Worm (Caenorhabditis elegans): ENCODE data around the gene C17B7.8.

C17B7.8 gene

ce11 chrV:3315308-3315707, 8.8 kb downstream of the C17B7.8 start, which contains the start of gene arrd-19 (continued):
- TF ChIP-seq lir-3 (tag; optimal IDR thresholded peaks at IDR 0.05) (no peak), unc-130 (GFP tag; optimal IDR thresholded peaks at IDR 0.05) (no peak), lin-38 (GFP tag; IDR thresholded peaks at IDR 0.05) (no peak), aly-2 (tag; optimal IDR thresholded peaks at IDR 0.05) (no peak), gei-8 (GFP tag; optimal IDR thresholded peaks at IDR 0.05) (no peak), dmd-6 (GFP tag; IDR thresholded peaks at IDR 0.05) (peak; percentile 92), nhr-25 (tag; optimal IDR thresholded peaks at IDR 0.05; ENCODE audit: borderline replicate concordance, insufficient read depth) (peak; percentile 53), daf-19 (GFP tag; conservative IDR thresholded peaks at IDR 0.05) (no peak), ces-1 (GFP tag; optimal IDR thresholded peaks at IDR 0.05) (no peak), arid-1 (GFP tag; conservative IDR thresholded peaks at IDR 0.05) (peak; percentile 67; the same call in 1 of the 2 replicates), Y5F2A.4 (GFP tag; optimal IDR thresholded peaks at IDR 0.05) (no peak), T26A8.4 (GFP tag; IDR thresholded peaks at IDR 0.05) (no peak), ceh-28 (tag; optimal IDR thresholded peaks at IDR 0.05) (no peak), egl-27 (tag; optimal IDR thresholded peaks at IDR 0.05) (no peak), lin-29 (GFP tag; IDR thresholded peaks at IDR 0.05) (peak; percentile 58; the same call in 1 of the 2 replicates), egl-43 (GFP tag; IDR thresholded peaks at IDR 0.05) (no peak; the same call in 1 of the 2 replicates), lin-15B (tag; optimal IDR thresholded peaks at IDR 0.05) (no peak), F26F4.8 (GFP tag; conservative IDR thresholded peaks at IDR 0.05) (no peak), pqm-1 (tag; optimal IDR thresholded peaks at IDR 0.05) (peak; percentile 32), spr-3 (GFP tag; optimal IDR thresholded peaks at IDR 0.05) (no peak), ceh-44 (GFP tag; IDR thresholded peaks at IDR 0.05) (no peak), nhr-76 (tag; optimal IDR thresholded peaks at IDR 0.05) (no peak), mdl-1 (tag; optimal IDR thresholded peaks at IDR 0.05) (peak in 1 of 2 experiments; percentile 85), hlh-11 (tag; optimal IDR thresholded peaks at IDR 0.05) (peak; percentile 93), ZK546.5 (tag; optimal IDR thresholded peaks at IDR 0.05) (no peak), unc-39 (tag; optimal IDR thresholded peaks at IDR 0.05) (no peak), Y48G9A.11 (GFP tag; IDR thresholded peaks at IDR 0.05) (no peak), cey-2 (tag; optimal IDR thresholded peaks at IDR 0.05; ENCODE audit: borderline replicate concordance, insufficient read depth) (no peak), T20F7.1 (GFP tag; optimal IDR thresholded peaks at IDR 0.05) (no peak), tag-97 (GFP tag; IDR thresholded peaks at IDR 0.05) (no peak), D1046.2 (GFP tag; IDR thresholded peaks at IDR 0.05) (no peak), Y105C5A.15 (GFP tag; IDR thresholded peaks at IDR 0.05) (no peak)

- TF ChIP-seq nhr-77 (tag; optimal IDR thresholded peaks at IDR 0.05) (peak; percentile 43), aly-2 (tag; optimal IDR thresholded peaks at IDR 0.05) (no peak), tra-1 (GFP tag; IDR thresholded peaks at IDR 0.05) (0 out of 2 replicates have a peak, but pooled peaks have one; percentile 10), mdl-1 (tag; optimal IDR thresholded peaks at IDR 0.05) (peak in 1 of 2 experiments; percentile 51), ZK546.5 (tag; optimal IDR thresholded peaks at IDR 0.05) (no peak), nhr-28 (tag; optimal IDR thresholded peaks at IDR 0.05) (peak; percentile 56), hlh-30 (tag; optimal IDR thresholded peaks at IDR 0.05; ENCODE audit: insufficient read depth) (no peak), cey-2 (tag; optimal IDR thresholded peaks at IDR 0.05; ENCODE audit: borderline replicate concordance, insufficient read depth) (no peak), unc-62 (GFP tag; optimal IDR thresholded peaks at IDR 0.05 in 1 of 2) (peak in 1 of 2 experiments; percentile 56), unc-62 (tag; optimal IDR thresholded peaks at IDR 0.05) (no peak), mxl-3 (GFP tag; optimal IDR thresholded peaks at IDR 0.05) (peak; percentile 34), lin-13 (GFP tag; optimal IDR thresholded peaks at IDR 0.05) (no peak), sdz-12 (GFP tag; optimal IDR thresholded peaks at IDR 0.05) (no peak), mes-2 (tag; optimal IDR thresholded peaks at IDR 0.05; ENCODE audit: poor library complexity, severe bottlenecking) (no peak), hlh-11 (tag; optimal IDR thresholded peaks at IDR 0.05) (peak; percentile 73), ctbp-1 (GFP tag; IDR thresholded peaks at IDR 0.05) (peak; percentile 59), php-3 (GFP tag; IDR thresholded peaks at IDR 0.05) (peak; percentile 18; the same call in 1 of the 2 replicates), hmg-1.1 (GFP tag; IDR thresholded peaks at IDR 0.05) (peak; percentile 83), nhr-11 (tag; optimal IDR thresholded peaks at IDR 0.05) (peak; percentile 4), aha-1 (tag) (peak; percentile 78), nhr-48 (tag; optimal IDR thresholded peaks at IDR 0.05) (peak; percentile 70), ces-1 (GFP tag; optimal IDR thresholded peaks at IDR 0.05) (no peak)
Observed at ce11 chrV:3312067-3312666, 11.9 kb downstream of the C17B7.8 start, which contains the start of gene arrd-18. Gene arrd-18 (minus strand): TSS chrV:3312117.

Data from whole organism, L4 larva.